Fruit fly (Drosophila melanogaster) whole organism, embryonic: ENCODE data around the gene Ret.

ENCODE experiments used
- Atf3 ChIP-seq: fragments of 200-800 bp; sonication (Bioruptor generic); optimal IDR thresholded peaks from 3 replicates; lab custom pipeline; 2016; ENCODE audit warnings: missing biosample characterization, missing genetic modification characterization
- CG10267 ChIP-seq: fragments of 200-800 bp; sonication (Bioruptor generic); optimal IDR thresholded peaks from 2 replicates; lab custom pipeline; 2018; ENCODE audit warnings: missing biosample characterization, mild to moderate bottlenecking, missing genetic modification characterization, moderate library complexity
- CG11398 ChIP-seq: fragments of 200-800 bp; sonication (Bioruptor generic); optimal IDR thresholded peaks from 2 replicates; lab custom pipeline; 2016; ENCODE audit warnings: missing biosample characterization, missing genetic modification characterization
- CG12236 ChIP-seq: fragments of 200-800 bp; sonication (Bioruptor generic); optimal IDR thresholded peaks from 2 replicates; lab custom pipeline; 2016; ENCODE audit warnings: missing biosample characterization, missing genetic modification characterization
- CG12744 ChIP-seq: fragments of 200-800 bp; sonication (Bioruptor generic); optimal IDR thresholded peaks from 2 replicates; lab custom pipeline; 2016; ENCODE audit warnings: missing biosample characterization, missing genetic modification characterization
- CG16815 ChIP-seq: fragments of 200-800 bp; sonication (Bioruptor generic); optimal IDR thresholded peaks from 3 replicates; lab custom pipeline; 2017; ENCODE audit warnings: missing biosample characterization, mild to moderate bottlenecking, missing genetic modification characterization
- CG2120 ChIP-seq: fragments of 200-800 bp; sonication (Bioruptor generic); optimal IDR thresholded peaks from 3 replicates; lab custom pipeline; 2016; ENCODE audit warnings: missing biosample characterization, missing genetic modification characterization
- CG2678 ChIP-seq: fragments of 200-800 bp; sonication (Bioruptor generic); optimal IDR thresholded peaks from 3 replicates; lab custom pipeline; 2019; ENCODE audit warnings: missing biosample characterization, mild to moderate bottlenecking, missing genetic modification characterization, moderate library complexity
- CG30403 ChIP-seq: fragments of 200-800 bp; sonication (Bioruptor generic); optimal IDR thresholded peaks from 3 replicates; lab custom pipeline; 2016; ENCODE audit warnings: missing biosample characterization, missing genetic modification characterization
- CG3065 ChIP-seq: fragments of 200-800 bp; sonication (Bioruptor generic); optimal IDR thresholded peaks from 2 replicates; lab custom pipeline; 2016; ENCODE audit warnings: missing biosample characterization, missing genetic modification characterization
- CG3838 ChIP-seq: fragments of 200-800 bp; sonication (Bioruptor generic); optimal IDR thresholded peaks from 3 replicates; lab custom pipeline; 2016; ENCODE audit warnings: missing biosample characterization, missing genetic modification characterization
- CG42726 ChIP-seq: fragments of 200-800 bp; sonication (Bioruptor generic); IDR thresholded peaks from 2 replicates; pipeline ENCODE4 v1.3.6; 2022; ENCODE audit warnings: missing biosample characterization, missing genetic modification characterization; ENCODE audit not compliant: partially characterized antibody
- CG7839 ChIP-seq: fragments of 200-800 bp; sonication (Bioruptor generic); optimal IDR thresholded peaks from 3 replicates; lab custom pipeline; 2018; ENCODE audit warnings: missing biosample characterization, mild to moderate bottlenecking, missing genetic modification characterization, moderate library complexity
- CG7963 ChIP-seq: fragments of 200-800 bp; sonication (Bioruptor generic); IDR thresholded peaks from 3 replicates; pipeline ENCODE4 v1.3.6; 2022; ENCODE audit warnings: missing biosample characterization, missing genetic modification characterization; ENCODE audit not compliant: partially characterized antibody
- CHES-1-like ChIP-seq: fragments of 200-800 bp; sonication (Bioruptor generic); optimal IDR thresholded peaks from 2 replicates; lab custom pipeline; 2016; ENCODE audit warnings: missing biosample characterization, missing genetic modification characterization
- CoRest ChIP-seq: fragments of 200-800 bp; sonication (Bioruptor generic); optimal IDR thresholded peaks from 3 replicates; lab custom pipeline; 2018; ENCODE audit warnings: missing biosample characterization, mild to moderate bottlenecking, missing genetic modification characterization, moderate library complexity
- Fer3 ChIP-seq: fragments of 200-800 bp; sonication (Bioruptor generic); optimal IDR thresholded peaks from 2 replicates; lab custom pipeline; 2018; ENCODE audit warnings: missing biosample characterization, mild to moderate bottlenecking, missing genetic modification characterization, moderate library complexity
- HLH4C ChIP-seq: fragments of 200-800 bp; sonication (Bioruptor generic); IDR thresholded peaks from 3 replicates; pipeline ENCODE4 v1.3.6; 2022; ENCODE audit warnings: missing biosample characterization, missing genetic modification characterization; ENCODE audit not compliant: partially characterized antibody
- Hmr ChIP-seq: fragments of 200-800 bp; sonication (Bioruptor generic); optimal IDR thresholded peaks from 3 replicates; lab custom pipeline; 2017; ENCODE audit warnings: mild to moderate bottlenecking, missing biosample characterization, missing genetic modification reagents, missing genetic modification characterization
- Hsf ChIP-seq: fragments of 200-800 bp; sonication (Bioruptor generic); optimal IDR thresholded peaks from 3 replicates; lab custom pipeline; 2016; ENCODE audit warnings: missing biosample characterization, missing genetic modification characterization
- Meics ChIP-seq: fragments of 200-800 bp; sonication (Bioruptor generic); optimal IDR thresholded peaks from 2 replicates; lab custom pipeline; 2017; ENCODE audit warnings: missing biosample characterization, mild to moderate bottlenecking, missing genetic modification characterization
- Mrtf ChIP-seq: fragments of 200-800 bp; sonication (Bioruptor generic); IDR thresholded peaks from 3 replicates; pipeline ENCODE4 v1.3.6; 2022; ENCODE audit warnings: missing biosample characterization, missing genetic modification characterization
- NC2α ChIP-seq: fragments of 200-800 bp; sonication (Bioruptor generic); optimal IDR thresholded peaks from 2 replicates; lab custom pipeline; 2016; ENCODE audit warnings: missing biosample characterization, missing genetic modification characterization
- NK7.1 ChIP-seq: fragments of 200-800 bp; sonication (Bioruptor generic); optimal IDR thresholded peaks from 3 replicates; lab custom pipeline; 2016; ENCODE audit warnings: missing biosample characterization, missing genetic modification characterization
- Nf-YA ChIP-seq: fragments of 200-800 bp; sonication (Bioruptor generic); IDR thresholded peaks from 2 replicates; pipeline ENCODE4 v1.3.6; 2022; ENCODE audit warnings: missing biosample characterization, missing genetic modification characterization
- Nf-YC ChIP-seq: fragments of 200-800 bp; optimal IDR thresholded peaks from 3 replicates; lab custom pipeline; 2019; ENCODE audit warnings: missing biosample characterization, mild to moderate bottlenecking, missing genetic modification characterization, moderate library complexity
- Rfx ChIP-seq: fragments of 200-800 bp; sonication (Bioruptor generic); IDR thresholded peaks from 2 replicates; pipeline ENCODE4 v1.3.6; 2022; ENCODE audit warnings: missing biosample characterization, missing genetic modification characterization
- Sox102F ChIP-seq: fragments of 200-800 bp; sonication (Bioruptor generic); optimal IDR thresholded peaks from 2 replicates; lab custom pipeline; 2018; ENCODE audit warnings: missing biosample characterization, mild to moderate bottlenecking, missing genetic modification characterization, moderate library complexity
- ap ChIP-seq: fragments of 200-800 bp; sonication (Bioruptor generic); IDR thresholded peaks from 2 replicates; pipeline ENCODE4 v1.3.6; 2022; ENCODE audit warnings: missing biosample characterization, missing genetic modification characterization
- ato ChIP-seq: fragments of 200-800 bp; sonication (Bioruptor generic); IDR thresholded peaks from 2 replicates; pipeline ENCODE4 v1.3.6; 2022; ENCODE audit warnings: missing biosample characterization, missing genetic modification characterization; ENCODE audit not compliant: partially characterized antibody
- btn ChIP-seq: fragments of 200-800 bp; sonication (Bioruptor generic); optimal IDR thresholded peaks from 2 replicates; lab custom pipeline; 2016; ENCODE audit warnings: missing biosample characterization, missing genetic modification characterization
- cato ChIP-seq: fragments of 200-800 bp; sonication (Bioruptor generic); optimal IDR thresholded peaks from 2 replicates; lab custom pipeline; 2016; ENCODE audit warnings: missing biosample characterization, missing genetic modification characterization, borderline replicate concordance
- caup ChIP-seq: fragments of 200-800 bp; sonication (Bioruptor generic); optimal IDR thresholded peaks from 3 replicates; lab custom pipeline; 2017; ENCODE audit warnings: missing biosample characterization, mild to moderate bottlenecking, missing genetic modification characterization, moderate library complexity; ENCODE audit not compliant: severe bottlenecking
- fd102C ChIP-seq: fragments of 200-800 bp; sonication (Bioruptor generic); optimal IDR thresholded peaks from 2 replicates; lab custom pipeline; 2018; ENCODE audit warnings: missing biosample characterization, mild to moderate bottlenecking, missing genetic modification characterization, moderate library complexity
- gcm ChIP-seq: fragments of 200-800 bp; sonication (Bioruptor generic); optimal IDR thresholded peaks from 2 replicates; lab custom pipeline; 2019; ENCODE audit warnings: missing biosample characterization, mild to moderate bottlenecking, missing genetic modification characterization, moderate library complexity
- hb ChIP-seq: fragments of 200-800 bp; sonication (Bioruptor generic); IDR thresholded peaks from 3 replicates; pipeline ENCODE4 v1.3.6; 2022; ENCODE audit warnings: missing biosample characterization, missing genetic modification characterization; ENCODE audit not compliant: partially characterized antibody
- her ChIP-seq: fragments of 200-800 bp; sonication (Bioruptor generic); optimal IDR thresholded peaks from 2 replicates; lab custom pipeline; 2016; ENCODE audit warnings: missing biosample characterization, missing genetic modification characterization
- inv ChIP-seq: fragments of 200-800 bp; sonication (Bioruptor generic); IDR thresholded peaks from 2 replicates; pipeline ENCODE4 v1.3.6; 2022; ENCODE audit warnings: missing biosample characterization, missing genetic modification characterization; ENCODE audit not compliant: partially characterized antibody
- lab ChIP-seq: fragments of 200-800 bp; sonication (Bioruptor generic); optimal IDR thresholded peaks from 3 replicates; lab custom pipeline; 2017; ENCODE audit warnings: missing biosample characterization, missing genetic modification characterization, mild to moderate bottlenecking, moderate library complexity, missing genetic modification reagents
- lilli ChIP-seq: fragments of 200-800 bp; sonication (Bioruptor generic); optimal IDR thresholded peaks from 3 replicates; lab custom pipeline; 2016; ENCODE audit warnings: missing biosample characterization, missing genetic modification characterization
- lmd ChIP-seq: fragments of 200-800 bp; sonication (Bioruptor generic); IDR thresholded peaks from 2 replicates; pipeline ENCODE4 v1.3.6; 2022; ENCODE audit warnings: missing biosample characterization, missing genetic modification characterization
- lola ChIP-seq, 3 experiments: fragments of >200 bp in 2 of 3; fragments of 200-800 bp in 1 of 3; sonication (Bioruptor generic) in 1 of 3; optimal IDR thresholded peaks; 2 replicates each; lab custom pipeline; 2017 to 2019; ENCODE audit warnings: missing biosample characterization in 3 of 3, missing genetic modification characterization in 3 of 3, mild to moderate bottlenecking in 1 of 3, moderate library complexity in 1 of 3
- lov ChIP-seq, 2 experiments: fragments of 200-800 bp in 1 of 2; fragments of >200 bp in 1 of 2; sonication (Bioruptor generic) in 1 of 2; IDR thresholded peaks in 1 of 2; optimal IDR thresholded peaks in 1 of 2; 2 replicates in 1 of 2; 3 replicates in 1 of 2; pipeline versions ENCODE4 v1.3.6 to Lab custom; 2017 to 2022; ENCODE audit warnings: missing biosample characterization in 1 of 2, missing genetic modification characterization in 1 of 2
- maf-S ChIP-seq: fragments of 200-800 bp; sonication (Bioruptor generic); optimal IDR thresholded peaks from 2 replicates; lab custom pipeline; 2016; ENCODE audit warnings: missing biosample characterization, missing genetic modification characterization
- row ChIP-seq: fragments of 200-800 bp; sonication (Bioruptor generic); IDR thresholded peaks from 3 replicates; pipeline ENCODE4 v1.3.6; 2022; ENCODE audit warnings: missing biosample characterization, missing genetic modification characterization
- ssp ChIP-seq: fragments of 200-800 bp; sonication (Bioruptor generic); IDR thresholded peaks from 2 replicates; pipeline ENCODE4 v1.3.6; 2022; ENCODE audit warnings: missing biosample characterization, missing genetic modification characterization
- tgo ChIP-seq: fragments of 200-800 bp; sonication (Bioruptor generic); IDR thresholded peaks from 3 replicates; pipeline ENCODE4 v1.3.6; 2022; ENCODE audit warnings: missing biosample characterization, missing genetic modification characterization
- tll ChIP-seq, 2 experiments: fragments of 200-800 bp in 1 of 2; fragments of >200 bp in 1 of 2; sonication (Bioruptor generic) in 1 of 2; optimal IDR thresholded peaks; 2 replicates each; lab custom pipeline; 2017 to 2019; ENCODE audit warnings: missing biosample characterization in 2 of 2, missing genetic modification characterization in 2 of 2, mild to moderate bottlenecking in 1 of 2, moderate library complexity in 1 of 2
- toy ChIP-seq: fragments of 200-800 bp; sonication (Bioruptor generic); IDR thresholded peaks from 2 replicates; pipeline ENCODE4 v1.3.6; 2022; ENCODE audit warnings: missing biosample characterization, missing genetic modification characterization
- unc-4 ChIP-seq: fragments of 200-800 bp; sonication (Bioruptor generic); IDR thresholded peaks from 2 replicates; pipeline ENCODE4 v1.3.6; 2022; ENCODE audit warnings: missing biosample characterization, missing genetic modification characterization; ENCODE audit not compliant: partially characterized antibody

Ret gene

DNA sequence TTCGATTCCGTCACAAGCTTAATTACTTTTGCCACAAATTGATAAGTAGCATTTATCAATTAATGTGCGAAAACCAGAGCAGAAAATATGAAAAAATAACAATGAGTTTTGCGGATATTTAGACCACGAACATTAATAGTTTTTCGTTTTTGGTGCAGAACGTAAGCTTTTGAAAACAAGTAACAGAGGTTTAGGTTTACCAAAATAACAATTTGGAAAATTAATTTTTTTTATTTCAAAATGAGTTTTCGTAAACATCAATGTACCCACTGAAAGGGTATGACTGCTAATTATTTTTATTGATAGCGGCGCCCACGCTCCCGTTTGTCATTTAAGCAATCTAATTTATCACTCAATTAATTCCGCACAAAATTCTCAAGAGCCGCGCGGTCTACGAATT lies 3.2 kb downstream of the Ret start (continued):
- no peak for TF ChIP-seq CG3838 (GFP tag; lab: Kevin White, UChicago)
- no peak for TF ChIP-seq CG11398 (GFP tag; lab: Kevin White, UChicago)
- TF ChIP-seq Nf-YC, result no peak
- peak; percentile 28 for TF ChIP-seq CoRest (tag; lab: Kevin White, UChicago)
- TF ChIP-seq CG12744 (GFP tag; lab: Kevin White, UChicago), result no peak
- TF ChIP-seq lov (optimal IDR thresholded peaks at IDR 0.05; lab: Kevin White, UChicago), result no peak
- no peak for TF ChIP-seq lov (GFP tag; IDR thresholded peaks at IDR 0.05; lab: Robert Waterston, UW)
- TF ChIP-seq CHES-1-like (GFP tag; lab: Kevin White, UChicago), result no peak
- no peak for TF ChIP-seq Sox102F (GFP tag; lab: Kevin White, UChicago)
- TF ChIP-seq inv (GFP tag; lab: Robert Waterston, UW), result no peak
- TF ChIP-seq Nf-YA (GFP tag; lab: Robert Waterston, UW), result no peak
- TF ChIP-seq lola (GFP tag; optimal IDR thresholded peaks at IDR 0.05; lab: Kevin White, UChicago), result no peak
- TF ChIP-seq tgo (GFP tag; lab: Robert Waterston, UW), result no peak
- no peak for TF ChIP-seq CG42726
- no peak for TF ChIP-seq Mrtf (GFP tag; lab: Robert Waterston, UW)
- no peak for TF ChIP-seq Hsf (GFP tag; lab: Kevin White, UChicago)
- TF ChIP-seq unc-4 (GFP tag; lab: Robert Waterston, UW), result no peak
- TF ChIP-seq gcm, result no peak
- TF ChIP-seq ato (GFP tag; lab: Robert Waterston, UW), result no peak
- peak; percentile 11 for TF ChIP-seq CG30403
- TF ChIP-seq CG3065 (GFP tag; lab: Kevin White, UChicago), result no peak
- no peak for TF ChIP-seq HLH4C
- TF ChIP-seq cato (GFP tag; lab: Kevin White, UChicago), result no peak
- no peak for TF ChIP-seq lilli
- peak; percentile 16 for TF ChIP-seq CG7839
- TF ChIP-seq btn, result no peak
- TF ChIP-seq CG16815 (GFP tag; lab: Kevin White, UChicago), result no peak
- TF ChIP-seq Fer3 (tag; lab: Kevin White, UChicago), result peak; percentile 40
- TF ChIP-seq CG12236 (GFP tag; lab: Kevin White, UChicago), result no peak
- TF ChIP-seq maf-S (GFP tag; lab: Kevin White, UChicago), result no peak
- no peak for TF ChIP-seq fd102C
- TF ChIP-seq Atf3 (GFP tag; lab: Kevin White, UChicago), result no peak
- no peak for TF ChIP-seq lmd (GFP tag; lab: Robert Waterston, UW)
- no peak for TF ChIP-seq CG10267 (tag; lab: Kevin White, UChicago)
- peak; percentile 42 for TF ChIP-seq CG2120
- no peak for TF ChIP-seq tll (GFP tag; optimal IDR thresholded peaks at IDR 0.05; lab: Kevin White, UChicago)
- TF ChIP-seq lab, result peak; percentile 63
- TF ChIP-seq hb (GFP tag; lab: Robert Waterston, UW), result no peak
- TF ChIP-seq NC2α (GFP tag; lab: Kevin White, UChicago), result no peak
- TF ChIP-seq CG2678 (tag; lab: Kevin White, UChicago), result peak; percentile 49
- TF ChIP-seq toy (GFP tag; lab: Robert Waterston, UW), result no peak
- TF ChIP-seq Hmr (GFP tag; lab: Kevin White, UChicago), result peak; percentile 18
- TF ChIP-seq CG7963 (GFP tag; lab: Robert Waterston, UW), result no peak
- TF ChIP-seq row (GFP tag; lab: Robert Waterston, UW), result peak; percentile 45
- no peak for TF ChIP-seq NK7.1 (GFP tag; lab: Kevin White, UChicago)
- TF ChIP-seq ap, result no peak
- no peak for TF ChIP-seq ssp (GFP tag; lab: Robert Waterston, UW)
- TF ChIP-seq Rfx (GFP tag; lab: Robert Waterston, UW), result peak; percentile 57; the same call in 1 of the 2 replicates
- TF ChIP-seq Meics (GFP tag; lab: Kevin White, UChicago), result peak; percentile 36
- no peak for TF ChIP-seq caup (GFP tag; lab: Kevin White, UChicago)
- no peak for TF ChIP-seq her (GFP tag; lab: Kevin White, UChicago)
